Fruit fly (Drosophila melanogaster): ENCODE data around the gene CASK.

CASK gene

dm6 chr3R:21839636-21840035 is 17.2 kb upstream of the CASK start (continued):
- TF ChIP-seq CG17361 (GFP tag; IDR thresholded peaks at IDR 0.05) (peak; percentile 51; the same call in 1 of the 3 replicates), bsh (GFP tag; optimal IDR thresholded peaks at IDR 0.05) (peak in 1 of 2 experiments; percentile 26), Hand (GFP tag; optimal IDR thresholded peaks at IDR 0.05) (no peak), NfI (GFP tag; optimal IDR thresholded peaks at IDR 0.05) (no peak), Ssrp (tag; optimal IDR thresholded peaks at IDR 0.05) (no peak), Tbp (GFP tag; optimal IDR thresholded peaks at IDR 0.05) (no peak), schlank (tag; optimal IDR thresholded peaks at IDR 0.05) (no peak), E2f2 (GFP tag; IDR thresholded peaks at IDR 0.05) (no peak), fru (optimal IDR thresholded peaks at IDR 0.05) (no peak), ac (GFP tag; optimal IDR thresholded peaks at IDR 0.05) (no peak), CG7357 (GFP tag; IDR thresholded peaks at IDR 0.05) (no peak), CG6813 (GFP tag; optimal IDR thresholded peaks at IDR 0.05) (no peak), CG7786 (GFP tag; optimal IDR thresholded peaks at IDR 0.05) (no peak), CG16863 (GFP tag; optimal IDR thresholded peaks at IDR 0.05) (no peak), CG31441 (GFP tag; IDR thresholded peaks at IDR 0.05) (peak; percentile 54), ewg (GFP tag; optimal IDR thresholded peaks at IDR 0.05) (no peak), Hr39 (optimal IDR thresholded peaks at IDR 0.05) (no peak), CG13123 (GFP tag; optimal IDR thresholded peaks at IDR 0.05) (no peak), gsb-n (tag; optimal IDR thresholded peaks at IDR 0.05) (peak; percentile 13), Hey (tag; optimal IDR thresholded peaks at IDR 0.05) (no peak), CG30431 (GFP tag; optimal IDR thresholded peaks at IDR 0.05) (no peak), unpg (GFP tag; optimal IDR thresholded peaks at IDR 0.05) (peak; percentile 36), bbx (GFP tag; IDR thresholded peaks at IDR 0.05; ENCODE audit: partially characterized antibody) (no peak), CG16779 (GFP tag; IDR thresholded peaks at IDR 0.05) (no peak), zen (tag; optimal IDR thresholded peaks at IDR 0.05) (no peak), CG34376 (GFP tag; optimal IDR thresholded peaks at IDR 0.05) (no peak), pita (GFP tag; optimal IDR thresholded peaks at IDR 0.05) (no peak), Taf1 (GFP tag; IDR thresholded peaks at IDR 0.05) (no peak), Camta (GFP tag; optimal IDR thresholded peaks at IDR 0.05) (no peak), tna (GFP tag; IDR thresholded peaks at IDR 0.05; ENCODE audit: partially characterized antibody) (no peak), Lhr (GFP tag; optimal IDR thresholded peaks at IDR 0.05) (no peak), da (GFP tag; optimal IDR thresholded peaks at IDR 0.05) (no peak), CG18476 (GFP tag; optimal IDR thresholded peaks at IDR 0.05) (no peak), Dp (GFP tag; optimal IDR thresholded peaks at IDR 0.05) (no peak), CG14050 (GFP tag; IDR thresholded peaks at IDR 0.05) (no peak), fd96Cb (tag; optimal IDR thresholded peaks at IDR 0.05) (peak; percentile 19), gcm (GFP tag; optimal IDR thresholded peaks at IDR 0.05) (no peak), CG6272 (GFP tag; IDR thresholded peaks at IDR 0.05) (no peak), lilli (GFP tag; optimal IDR thresholded peaks at IDR 0.05) (no peak), PHDP (tag; optimal IDR thresholded peaks at IDR 0.05) (peak; percentile 49), Rx (GFP tag; IDR thresholded peaks at IDR 0.05) (no peak), CG12659 (GFP tag; optimal IDR thresholded peaks at IDR 0.05) (peak; percentile 11), caup (GFP tag; optimal IDR thresholded peaks at IDR 0.05; ENCODE audit: severe bottlenecking) (peak; percentile 7), pum (GFP tag; optimal IDR thresholded peaks at IDR 0.05) (no peak), sens (GFP tag) (no peak), Doc2 (GFP tag; IDR thresholded peaks at IDR 0.05) (no peak), CG11456 (GFP tag; IDR thresholded peaks at IDR 0.05) (no peak), Atf6 (GFP tag; IDR thresholded peaks at IDR 0.05) (no peak), CG12155 (GFP tag; optimal IDR thresholded peaks at IDR 0.05) (no peak), Gug (GFP tag; IDR thresholded peaks at IDR 0.05) (no peak), odd (GFP tag; optimal IDR thresholded peaks at IDR 0.05) (peak; percentile 15), Trl (optimal IDR thresholded peaks at IDR 0.05) (no peak), Trl (GFP tag; optimal IDR thresholded peaks at IDR 0.05) (no peak)
